Worm (Caenorhabditis elegans) whole organism, mixed stage, embryonic: Measurements from ENCODE around the gene popl-5.

Source experiments
- cnd-1 ChIP-seq: fragments of 200-800 bp; sonication (Bioruptor generic); optimal IDR thresholded peaks from 2 replicates; lab custom pipeline; 2018; ENCODE audit warnings: mild to moderate bottlenecking, missing genetic modification characterization, missing compliant biosample characterization
- elt-3 ChIP-seq: fragments of 150-350 bp; optimal IDR thresholded peaks from 2 replicates; lab custom pipeline; 2014; ENCODE audit warnings: missing biosample characterization, missing genetic modification characterization
- flh-1 ChIP-seq: fragments of 200-800 bp; sonication (Bioruptor generic); optimal IDR thresholded peaks from 2 replicates; lab custom pipeline; 2018; ENCODE audit warnings: mild to moderate bottlenecking, missing genetic modification characterization, moderate library complexity, missing compliant biosample characterization
- lin-13 ChIP-seq: fragments of 150-350 bp; optimal IDR thresholded peaks from 2 replicates; lab custom pipeline; 2014; ENCODE audit warnings: missing biosample characterization, missing genetic modification characterization
- lsy-2 ChIP-seq: fragments of 150-350 bp; optimal IDR thresholded peaks from 2 replicates; lab custom pipeline; 2014; ENCODE audit warnings: missing biosample characterization, missing genetic modification characterization
- sem-2 ChIP-seq: fragments of 200-800 bp; sonication (Bioruptor generic); optimal IDR thresholded peaks from 2 replicates; lab custom pipeline; 2018; ENCODE audit warnings: mild to moderate bottlenecking, missing genetic modification characterization, missing compliant biosample characterization
- unc-62 ChIP-seq: fragments of 150-350 bp; optimal IDR thresholded peaks from 2 replicates; lab custom pipeline; 2014; ENCODE audit warnings: missing biosample characterization, missing genetic modification reagents, missing genetic modification characterization

ce11 chrIII:11451380-11451779 is 35.8 kb downstream of the popl-5 start:
- TF ChIP-seq sem-2 = no peak
- no peak for TF ChIP-seq lsy-2 (tag; lab: Kevin White, UChicago)
- TF ChIP-seq flh-1 = no peak
- TF ChIP-seq cnd-1 (tag; lab: Kevin White, UChicago) = no peak
- no peak for TF ChIP-seq unc-62 (GFP tag; lab: Kevin White, UChicago)
- no peak for TF ChIP-seq elt-3 (tag; lab: Kevin White, UChicago)
- no peak for TF ChIP-seq lin-13 (tag; lab: Kevin White, UChicago)
